Worm (Caenorhabditis elegans): Measurements from ENCODE around the gene C01G12.3.

Gene C01G12.3

DNA sequence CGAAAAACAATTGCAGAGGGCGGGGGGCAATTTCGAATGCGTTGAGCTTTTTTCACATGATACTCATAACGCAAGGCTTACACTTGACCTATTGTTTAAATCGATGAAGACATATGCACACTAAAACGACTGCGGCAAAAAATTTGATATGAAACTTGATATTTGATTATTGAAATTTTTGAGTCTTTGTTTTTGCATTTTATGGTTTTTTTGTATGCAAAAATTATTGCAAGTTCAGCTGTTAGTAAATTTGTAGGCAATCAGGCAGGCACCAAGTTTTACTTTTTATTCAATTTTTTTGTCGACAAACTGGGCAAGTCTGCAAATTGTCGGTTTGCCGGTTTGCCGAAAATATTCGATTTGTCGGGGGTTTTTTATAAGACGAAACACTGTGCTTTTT is 24.1 kb upstream of the C01G12.3 start, which contains the start of gene arl-3:
Gene arl-3, plus strand, starts transcription at position 301 of the 400 bp plus-strand sequence.
- TF ChIP-seq W03F9.2 (tag; optimal IDR thresholded peaks at IDR 0.05) = no peak
- TF ChIP-seq him-1 (tag; optimal IDR thresholded peaks at IDR 0.05) = no peak
- TF ChIP-seq dao-5 (tag; optimal IDR thresholded peaks at IDR 0.05) = no peak

DNA sequence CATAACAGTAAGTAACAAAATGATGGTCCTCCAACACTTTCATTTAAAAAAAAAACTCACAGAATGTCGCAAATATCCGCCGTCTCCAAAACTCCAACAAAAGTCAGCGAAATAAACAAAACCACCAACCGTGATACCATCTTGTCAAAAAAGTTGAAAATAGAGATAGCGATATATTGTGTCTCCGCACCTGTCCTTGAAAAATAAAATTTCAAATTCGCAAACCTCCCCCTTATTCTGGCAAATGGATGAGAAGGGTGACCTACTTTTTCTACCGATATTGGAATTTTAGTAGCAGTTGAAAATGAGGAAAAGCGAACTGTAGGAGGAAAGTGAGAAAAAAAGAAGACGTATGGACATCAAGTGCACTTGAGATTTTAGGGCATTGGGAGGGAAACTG is 23.4 kb upstream of the C01G12.3 start, which contains the start of gene F19H8.2:
Gene F19H8.2, minus strand, starts transcription at position 391 of the 400 bp plus-strand sequence.
- TF ChIP-seq him-1 (tag; optimal IDR thresholded peaks at IDR 0.05) (no peak), dao-5 (tag; optimal IDR thresholded peaks at IDR 0.05) (no peak), W03F9.2 (tag; optimal IDR thresholded peaks at IDR 0.05) (no peak)

DNA sequence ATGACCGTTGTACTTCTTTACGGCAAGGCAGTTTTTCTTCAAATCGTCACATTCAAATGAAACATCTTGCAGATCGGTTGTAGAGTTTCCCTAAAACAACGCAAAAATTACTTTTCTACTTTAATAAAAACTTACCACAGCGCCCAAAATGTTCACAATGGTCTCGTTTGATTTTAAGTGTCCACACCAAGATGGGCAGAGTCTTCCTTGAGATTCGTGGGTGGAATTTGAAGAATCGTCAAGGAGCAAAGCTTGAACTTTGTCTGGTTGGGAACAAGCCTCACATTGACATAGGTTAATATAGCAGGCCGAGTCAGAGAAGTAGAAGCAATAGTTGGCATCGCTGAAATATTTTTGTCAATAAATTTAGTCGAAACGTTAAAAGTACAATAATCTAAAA is 22.9 kb upstream of the C01G12.3 start:
- TF ChIP-seq W03F9.2 (tag; optimal IDR thresholded peaks at IDR 0.05) (no peak), dao-5 (tag; optimal IDR thresholded peaks at IDR 0.05) (no peak), him-1 (tag; optimal IDR thresholded peaks at IDR 0.05) (no peak)

DNA sequence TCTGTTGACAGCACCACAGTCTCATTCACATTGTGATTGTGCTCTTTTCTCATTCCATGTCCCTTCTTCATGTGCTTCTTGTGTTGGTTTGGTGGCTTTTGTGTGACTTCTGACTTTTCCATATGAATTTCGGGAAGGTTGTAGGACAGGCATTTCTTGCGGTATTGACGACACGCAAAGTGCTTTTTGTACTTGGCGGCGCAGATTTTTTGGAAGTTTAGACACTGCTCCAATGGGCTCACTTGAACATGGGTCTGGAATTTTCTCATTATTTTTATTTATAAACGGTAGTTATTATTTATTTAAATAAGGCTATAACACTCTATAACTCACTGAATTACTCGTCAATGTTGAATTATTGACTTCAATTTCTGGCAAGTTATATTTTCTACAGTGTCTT is 22.2 kb upstream of the C01G12.3 start:
- TF ChIP-seq W03F9.2 (tag; optimal IDR thresholded peaks at IDR 0.05) (no peak), dao-5 (tag; optimal IDR thresholded peaks at IDR 0.05) (no peak), him-1 (tag; optimal IDR thresholded peaks at IDR 0.05) (no peak)

DNA sequence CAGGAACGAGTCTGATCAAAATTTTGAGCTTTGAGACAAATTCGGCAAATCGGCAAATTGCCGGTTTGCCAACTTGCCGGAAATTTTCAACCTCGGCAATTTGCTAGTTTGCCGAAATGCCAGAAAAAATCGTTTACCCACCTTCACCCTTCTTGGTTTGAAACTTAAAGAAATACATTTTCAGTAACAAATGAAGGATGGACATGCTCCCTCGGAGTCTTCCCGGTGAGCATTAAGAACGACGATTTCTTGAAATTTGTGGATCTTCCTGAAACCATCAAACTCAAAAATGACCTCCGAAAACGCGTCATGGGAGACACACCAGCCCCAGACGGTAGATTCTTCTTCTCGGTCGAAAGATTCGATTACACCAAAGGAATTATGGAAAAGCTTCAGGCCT is 20.6 kb upstream of the C01G12.3 start:
- TF ChIP-seq W03F9.2 (tag; optimal IDR thresholded peaks at IDR 0.05) (no peak), him-1 (tag; optimal IDR thresholded peaks at IDR 0.05) (no peak)

DNA sequence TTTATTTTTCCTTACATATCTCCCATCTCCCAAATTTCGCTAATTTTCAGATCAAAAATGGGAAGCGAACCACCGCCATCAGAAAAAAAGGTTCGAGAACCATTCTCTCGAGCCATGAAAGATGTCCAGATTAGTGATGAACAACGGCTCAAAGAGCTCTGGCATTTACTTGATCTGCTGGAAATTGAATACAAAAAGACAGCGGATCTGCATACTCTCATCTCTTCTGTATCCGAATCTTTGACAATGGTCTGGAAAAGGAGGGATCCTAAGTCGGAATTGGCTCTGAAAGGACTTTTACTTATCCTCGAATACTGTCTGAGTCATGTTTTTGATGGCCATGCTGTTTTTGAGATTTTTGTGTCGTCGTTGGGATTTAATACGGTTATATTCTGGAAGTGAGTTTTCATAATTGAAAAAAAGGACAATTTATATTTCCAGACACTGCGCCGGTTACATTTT is 18.8 kb upstream of the C01G12.3 start, which contains the start of gene tps-2:
Gene tps-2, plus strand, starts transcription at position 51 of the 462 bp plus-strand sequence.
- no peak for TF ChIP-seq him-1 (tag; optimal IDR thresholded peaks at IDR 0.05)
- TF ChIP-seq dao-5 (tag; optimal IDR thresholded peaks at IDR 0.05) = no peak
- no peak for TF ChIP-seq W03F9.2 (tag; optimal IDR thresholded peaks at IDR 0.05)

DNA sequence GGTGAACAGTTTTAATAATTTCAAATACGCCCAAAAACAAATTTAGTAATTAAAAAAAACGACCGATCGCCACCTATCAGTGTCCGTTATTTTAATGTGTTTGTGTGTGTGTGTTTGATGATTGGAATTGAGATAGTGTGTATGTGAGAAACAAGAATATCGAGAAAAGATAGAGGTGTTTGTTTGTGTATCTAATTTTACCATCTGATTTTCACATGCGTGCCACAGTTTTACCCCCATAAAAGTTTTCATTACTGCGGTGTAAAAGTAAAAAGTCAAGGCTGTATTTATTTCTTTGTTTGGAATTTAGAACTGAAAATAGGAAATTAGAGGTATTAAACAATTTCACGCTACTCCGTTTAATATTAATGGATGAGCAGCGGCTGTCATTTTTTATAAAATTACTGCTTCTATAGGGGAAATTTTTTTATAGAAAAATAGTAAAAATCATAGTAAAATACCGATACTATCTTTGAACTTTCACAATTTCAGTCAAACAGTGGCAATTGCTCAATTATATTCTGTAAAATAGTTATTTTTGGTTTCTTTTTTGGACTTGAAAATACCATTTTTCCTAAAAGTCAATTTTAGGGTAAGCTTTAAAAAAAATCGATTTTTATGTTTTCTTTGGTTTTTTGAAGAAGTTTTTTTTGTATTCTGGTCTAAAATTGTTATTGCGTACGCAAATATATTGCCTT is 18.0 kb upstream of the C01G12.3 start:
- no peak for TF ChIP-seq him-1 (tag; optimal IDR thresholded peaks at IDR 0.05)
- no peak for TF ChIP-seq W03F9.2 (tag; optimal IDR thresholded peaks at IDR 0.05)
- TF ChIP-seq dao-5 (tag; optimal IDR thresholded peaks at IDR 0.05) = no peak

DNA sequence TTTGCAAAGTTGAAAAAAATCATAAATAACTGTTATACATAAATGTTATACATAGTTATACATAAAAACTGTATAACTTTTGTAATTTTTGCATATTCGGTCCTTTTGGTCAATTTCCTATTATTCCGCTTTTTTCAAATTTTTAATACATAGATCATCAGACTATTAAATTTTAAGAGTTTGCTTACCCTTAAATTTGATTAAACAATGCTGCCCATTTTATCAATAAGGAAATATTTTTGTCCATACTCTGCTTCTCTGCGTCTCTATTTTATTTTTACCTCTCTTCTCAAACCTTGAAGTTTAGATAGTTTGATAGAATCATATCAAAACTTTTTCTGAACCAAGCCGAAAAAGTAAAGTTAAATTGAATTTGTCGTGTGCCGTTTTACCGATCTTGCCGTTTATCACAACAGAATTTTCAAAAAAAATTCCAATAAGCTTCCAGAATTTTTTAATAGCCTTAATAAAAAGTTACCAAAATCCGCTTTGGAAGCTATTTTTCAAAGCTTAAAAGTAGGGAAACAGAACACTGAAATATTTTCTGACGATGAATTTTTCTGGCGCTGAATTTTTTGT is 17.3 kb upstream of the C01G12.3 start:
- no peak for TF ChIP-seq W03F9.2 (tag; optimal IDR thresholded peaks at IDR 0.05)
- TF ChIP-seq him-1 (tag; optimal IDR thresholded peaks at IDR 0.05) = no peak
- TF ChIP-seq dao-5 (tag; optimal IDR thresholded peaks at IDR 0.05) = no peak

DNA sequence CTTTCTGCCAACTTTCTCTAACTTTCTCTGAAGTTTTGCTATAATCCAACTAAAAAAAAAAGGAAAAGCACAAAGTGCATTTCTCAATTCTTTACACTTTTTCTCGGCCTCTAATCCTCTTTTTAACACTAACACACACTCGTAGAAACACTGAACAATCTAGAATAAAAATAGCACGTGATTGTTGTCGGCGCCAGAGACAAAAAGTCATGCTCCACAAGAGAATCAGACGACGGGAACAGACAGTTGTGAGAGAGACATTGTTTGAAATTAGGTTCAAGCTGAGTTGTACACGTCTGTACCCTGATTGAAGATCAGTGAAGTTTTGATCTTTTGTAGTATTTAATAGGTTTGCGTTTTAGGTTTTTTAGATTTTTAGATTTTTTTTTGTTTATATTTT is 16.3 kb upstream of the C01G12.3 start:
- TF ChIP-seq W03F9.2 (tag; optimal IDR thresholded peaks at IDR 0.05) (no peak), him-1 (tag; optimal IDR thresholded peaks at IDR 0.05) (no peak), dao-5 (tag; optimal IDR thresholded peaks at IDR 0.05) (no peak)

DNA sequence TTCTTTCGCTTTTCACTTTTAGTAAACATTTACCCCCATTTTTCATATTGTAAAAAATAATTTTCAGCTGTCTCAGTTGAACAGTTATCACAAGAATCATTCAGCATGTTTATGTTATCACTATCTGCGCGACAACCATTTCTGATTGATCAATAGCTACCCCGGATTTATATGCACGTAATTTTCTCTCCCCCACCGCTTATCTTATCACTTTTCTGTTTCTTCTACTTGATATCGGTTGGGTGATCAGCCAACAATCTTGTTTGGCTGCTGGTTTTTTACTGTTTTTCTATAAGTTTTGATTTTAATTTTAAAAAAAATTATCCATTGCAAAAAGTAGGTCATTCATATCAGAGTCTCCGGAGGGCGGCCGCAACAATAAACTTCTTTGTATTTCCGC is 15.7 kb upstream of the C01G12.3 start:
- no peak for TF ChIP-seq W03F9.2 (tag; optimal IDR thresholded peaks at IDR 0.05)
- no peak for TF ChIP-seq him-1 (tag; optimal IDR thresholded peaks at IDR 0.05)
- no peak for TF ChIP-seq dao-5 (tag; optimal IDR thresholded peaks at IDR 0.05)

DNA sequence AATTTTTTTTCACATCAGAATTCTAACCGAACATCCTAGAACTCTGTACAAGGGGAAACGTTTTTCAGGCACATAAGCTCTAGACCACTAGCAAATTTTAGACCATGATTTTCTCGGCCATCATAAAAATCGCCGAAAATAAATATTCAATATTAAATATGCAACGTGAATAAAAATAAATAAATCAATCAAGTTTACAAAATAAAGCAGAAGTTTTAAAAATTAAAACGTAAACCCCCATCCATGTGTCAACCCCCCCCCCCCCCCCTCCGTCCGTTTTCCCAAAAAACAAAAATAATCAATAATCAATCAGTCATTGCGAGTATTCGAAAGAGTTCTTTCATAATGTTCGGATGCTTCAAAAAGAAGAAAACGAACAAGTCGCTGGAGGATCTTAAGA is 11.2 kb upstream of the C01G12.3 start, which contains the start of gene catp-4:
Gene catp-4, plus strand, starts transcription at position 301 of the 400 bp plus-strand sequence.
- no peak for TF ChIP-seq W03F9.2 (tag; optimal IDR thresholded peaks at IDR 0.05)
- TF ChIP-seq dao-5 (tag; optimal IDR thresholded peaks at IDR 0.05) = no peak
- no peak for TF ChIP-seq him-1 (tag; optimal IDR thresholded peaks at IDR 0.05)

DNA sequence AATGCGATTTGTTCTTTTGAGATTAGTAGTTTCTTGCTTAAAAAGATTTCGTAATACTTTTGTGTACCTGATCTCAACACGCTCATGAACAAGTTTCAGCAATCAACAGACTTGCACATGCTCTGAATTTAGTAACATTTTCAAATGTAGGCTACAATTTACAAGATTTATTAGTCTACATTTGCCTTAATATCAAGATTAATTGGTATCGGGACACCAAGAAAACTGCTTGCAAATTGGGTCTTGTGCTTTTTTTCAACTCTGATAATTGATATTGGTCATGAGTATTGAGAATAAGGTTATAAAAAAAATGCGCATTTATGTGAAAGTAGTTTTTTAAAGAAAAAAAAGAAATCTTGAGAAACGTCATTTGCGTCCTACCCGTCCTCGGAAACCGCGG is 10.5 kb upstream of the C01G12.3 start:
- TF ChIP-seq W03F9.2 (tag; optimal IDR thresholded peaks at IDR 0.05) = no peak
- TF ChIP-seq dao-5 (tag; optimal IDR thresholded peaks at IDR 0.05) = no peak

DNA sequence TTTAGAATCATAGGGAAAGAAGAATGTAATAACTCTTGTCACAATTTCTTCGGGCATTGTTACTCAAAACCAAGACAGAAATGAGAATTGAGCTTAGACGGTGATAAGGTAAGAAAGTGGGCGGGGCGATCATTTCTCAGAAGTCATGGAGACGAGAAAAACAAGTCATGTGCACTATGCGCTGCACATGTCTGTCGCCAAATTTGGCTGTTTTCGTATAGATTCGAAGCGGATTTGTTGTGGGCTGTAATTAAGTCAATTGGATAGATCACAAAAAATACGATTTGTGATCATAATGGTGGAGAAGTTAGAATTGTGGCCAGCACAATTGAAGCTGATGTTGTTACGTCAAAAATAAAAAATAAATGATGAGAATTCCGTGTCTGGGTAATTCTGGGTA is 9.6 kb upstream of the C01G12.3 start, which contains the start of gene C01G12.7:
Gene C01G12.7, minus strand, starts transcription at position 195 of the 400 bp plus-strand sequence.
- TF ChIP-seq dao-5 (tag; optimal IDR thresholded peaks at IDR 0.05) = no peak

DNA sequence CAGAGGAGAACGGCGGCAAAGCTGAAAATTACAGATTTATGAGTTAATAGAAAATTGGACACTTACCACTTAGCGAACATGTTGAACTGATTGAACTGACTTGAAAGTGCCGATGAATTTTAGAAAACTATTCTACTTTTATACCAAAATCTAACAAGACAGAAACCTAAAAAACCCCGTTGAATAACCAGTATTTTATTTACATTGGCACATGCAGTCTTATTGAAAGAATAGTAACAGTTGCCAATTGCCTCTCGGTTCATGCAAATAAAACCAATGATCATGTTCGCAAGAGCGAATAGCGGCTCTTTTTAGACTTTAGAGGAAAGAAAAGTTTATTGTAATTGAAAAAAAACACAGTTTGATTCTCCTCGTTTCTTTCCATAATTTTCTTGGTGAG is 6.1 kb upstream of the C01G12.3 start, which contains the start of gene nspb-10:
Gene nspb-10, minus strand, starts transcription at position 101 of the 400 bp plus-strand sequence.
- no peak for TF ChIP-seq him-1 (tag; optimal IDR thresholded peaks at IDR 0.05)
- TF ChIP-seq dao-5 (tag; optimal IDR thresholded peaks at IDR 0.05) = no peak
- TF ChIP-seq W03F9.2 (tag; optimal IDR thresholded peaks at IDR 0.05) = no peak

All from whole organism, L4/young adult.